Worm (Caenorhabditis elegans) whole organism, L1 larva: ENCODE data around the gene flp-18.

Experiments used
- elt-3 ChIP-seq, 6 experiments: fragments of 150-350 bp in 1 of 6; sonication (generic microtip); optimal IDR thresholded peaks; 2 replicates each; lab custom pipeline; 2017 to 2018; ENCODE audit warnings: missing biosample characterization in 6 of 6, missing genetic modification characterization in 6 of 6, inconsistent platforms in 1 of 6
- lin-39 ChIP-seq: fragments of 150-350 bp; optimal IDR thresholded peaks from 2 replicates; lab custom pipeline; 2014; ENCODE audit warnings: missing biosample characterization, missing genetic modification reagents, missing genetic modification characterization
- lsy-2 ChIP-seq, 2 experiments: fragments of 150-350 bp; optimal IDR thresholded peaks; 2 replicates each; lab custom pipeline; 2014; ENCODE audit warnings: missing biosample characterization in 2 of 2, missing genetic modification characterization in 2 of 2
- nhr-12 ChIP-seq: sonication (generic microtip); optimal IDR thresholded peaks from 2 replicates; lab custom pipeline; 2017; ENCODE audit warnings: missing biosample characterization, missing genetic modification characterization
- nhr-47 ChIP-seq: sonication (generic microtip); optimal IDR thresholded peaks from 2 replicates; lab custom pipeline; 2016; ENCODE audit warnings: mild to moderate bottlenecking, missing genetic modification characterization, moderate library complexity, missing compliant biosample characterization
- nhr-77 ChIP-seq: fragments of 150-350 bp; optimal IDR thresholded peaks from 2 replicates; lab custom pipeline; 2014; ENCODE audit warnings: missing biosample characterization, missing genetic modification characterization
- rnt-1 ChIP-seq: sonication (generic microtip); optimal IDR thresholded peaks from 2 replicates; lab custom pipeline; 2016; ENCODE audit warnings: mild to moderate bottlenecking, missing genetic modification characterization, moderate library complexity, missing compliant biosample characterization
- snpc-4 ChIP-seq: fragments of 150-350 bp; optimal IDR thresholded peaks from 2 replicates; lab custom pipeline; 2014; ENCODE audit warnings: missing biosample characterization, missing genetic modification characterization
- snu-23 ChIP-seq: sonication (generic microtip); optimal IDR thresholded peaks from 2 replicates; lab custom pipeline; 2016; ENCODE audit warnings: missing genetic modification characterization, missing compliant biosample characterization
- sptf-1 ChIP-seq: fragments of 150-350 bp; optimal IDR thresholded peaks from 2 replicates; lab custom pipeline; 2014; ENCODE audit warnings: missing biosample characterization, missing genetic modification characterization
- unc-30 ChIP-seq: sonication (generic microtip); optimal IDR thresholded peaks from 2 replicates; lab custom pipeline; 2017; ENCODE audit warnings: missing biosample characterization, missing genetic modification characterization
- unc-62 ChIP-seq: fragments of 150-350 bp; optimal IDR thresholded peaks from 2 replicates; lab custom pipeline; 2014; ENCODE audit warnings: missing biosample characterization, missing genetic modification reagents, missing genetic modification characterization

DNA sequence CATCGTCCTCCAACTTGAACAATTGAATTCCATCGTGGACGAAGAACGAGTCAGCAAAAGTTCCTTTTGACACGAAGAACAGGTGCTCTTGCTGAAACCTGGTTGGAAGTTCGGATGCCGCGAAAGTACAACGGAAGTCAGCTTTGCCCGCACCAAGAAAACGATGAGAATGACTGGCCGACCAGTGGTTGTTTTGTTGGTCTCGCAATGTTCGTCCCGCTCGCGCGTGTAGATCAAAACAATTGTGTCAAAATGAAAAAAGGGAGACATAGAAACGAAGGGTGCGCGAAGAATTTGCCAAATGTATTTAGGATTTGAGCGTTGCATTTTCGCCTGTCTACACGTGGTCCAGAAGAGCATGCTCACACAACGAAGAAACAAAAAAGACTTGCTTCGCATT lies 10.7 kb upstream of the flp-18 start, which contains the start of gene M02F4.1:
- no peak for TF ChIP-seq nhr-12 (tag; lab: Kevin White, UChicago)
- no peak for TF ChIP-seq rnt-1 (tag; lab: Kevin White, UChicago)
- TF ChIP-seq sptf-1: no peak
- no peak for TF ChIP-seq snpc-4
- TF ChIP-seq unc-62: no peak
- TF ChIP-seq unc-30 (tag; lab: Kevin White, UChicago): no peak
- no peak for TF ChIP-seq lsy-2 (tag; optimal IDR thresholded peaks at IDR 0.05; lab: Kevin White, UChicago)
- no peak for TF ChIP-seq elt-3 (tag; optimal IDR thresholded peaks at IDR 0.05; lab: Kevin White, UChicago)
- no peak for TF ChIP-seq snu-23 (GFP tag; lab: Kevin White, UChicago)
- TF ChIP-seq nhr-77: no peak
- TF ChIP-seq lin-39 (tag; lab: Kevin White, UChicago): no peak
- no peak for TF ChIP-seq nhr-47 (tag; lab: Kevin White, UChicago)
